Fruit fly (Drosophila melanogaster) whole organism, embryonic: Measurements from ENCODE around the gene CG44362.
A peak's percentile ranks its signal among the peaks of the same experiment; 100 is the strongest.

Experiments used
- ATbp ChIP-seq: fragments of 200-800 bp; sonication (Bioruptor generic); optimal IDR thresholded peaks from 2 replicates; lab custom pipeline; 2017; ENCODE audit warnings: missing biosample characterization, mild to moderate bottlenecking, missing genetic modification characterization, missing genetic modification reagents
- Adf1 ChIP-seq: fragments of 200-800 bp; sonication (Bioruptor generic); IDR thresholded peaks from 2 replicates; pipeline ENCODE4 v1.3.6; 2022; ENCODE audit warnings: missing biosample characterization, missing genetic modification characterization
- CG10959 ChIP-seq: fragments of 200-800 bp; sonication (Bioruptor generic); IDR thresholded peaks from 2 replicates; pipeline ENCODE4 v1.3.6; 2022; ENCODE audit warnings: missing biosample characterization, missing genetic modification characterization
- CG12659 ChIP-seq: fragments of 200-800 bp; sonication (Bioruptor generic); optimal IDR thresholded peaks from 3 replicates; lab custom pipeline; 2017; ENCODE audit warnings: mild to moderate bottlenecking, missing biosample characterization, missing genetic modification reagents, missing genetic modification characterization
- CG13624 ChIP-seq: fragments of 200-800 bp; sonication (Bioruptor generic); optimal IDR thresholded peaks from 2 replicates; lab custom pipeline; 2016; ENCODE audit warnings: missing biosample characterization, missing genetic modification characterization
- CG18011 ChIP-seq: fragments of 200-800 bp; sonication (Bioruptor generic); optimal IDR thresholded peaks from 2 replicates; lab custom pipeline; 2017; ENCODE audit warnings: missing biosample characterization, missing genetic modification characterization, mild to moderate bottlenecking, moderate library complexity, missing genotype
- CG2120 ChIP-seq: fragments of 200-800 bp; sonication (Bioruptor generic); optimal IDR thresholded peaks from 3 replicates; lab custom pipeline; 2016; ENCODE audit warnings: missing biosample characterization, missing genetic modification characterization
- CG34422 ChIP-seq: fragments of 200-800 bp; sonication (Bioruptor generic); IDR thresholded peaks from 3 replicates; pipeline ENCODE4 v1.3.6; 2022; ENCODE audit warnings: missing biosample characterization, missing genetic modification characterization
- CG3726 ChIP-seq: fragments of 200-800 bp; sonication (Bioruptor generic); IDR thresholded peaks from 3 replicates; pipeline ENCODE4, ENCODE4 v1.3.6; 2022; ENCODE audit warnings: missing biosample characterization, missing genetic modification characterization
- CG4360 ChIP-seq: fragments of 200-800 bp; sonication (Bioruptor generic); IDR thresholded peaks from 2 replicates; pipeline ENCODE4 v1.3.6; 2022; ENCODE audit warnings: missing biosample characterization, missing genetic modification characterization
- CG4730 ChIP-seq: fragments of 200-800 bp; sonication (Bioruptor generic); IDR thresholded peaks from 2 replicates; pipeline ENCODE4 v1.3.6; 2022; ENCODE audit warnings: missing biosample characterization, missing genetic modification characterization
- CG5953 ChIP-seq: fragments of 200-800 bp; sonication (Bioruptor generic); IDR thresholded peaks from 2 replicates; pipeline ENCODE4 v1.3.6; 2022; ENCODE audit warnings: missing biosample characterization, missing genetic modification characterization
- CG6254 ChIP-seq: fragments of 200-800 bp; sonication (Bioruptor generic); optimal IDR thresholded peaks from 3 replicates; lab custom pipeline; 2017; ENCODE audit warnings: mild to moderate bottlenecking, missing biosample characterization, missing genetic modification reagents, missing genetic modification characterization
- CG7745 ChIP-seq: fragments of 200-800 bp; sonication (Bioruptor generic); optimal IDR thresholded peaks from 2 replicates; lab custom pipeline; 2018; ENCODE audit warnings: missing biosample characterization, mild to moderate bottlenecking, missing genetic modification characterization, moderate library complexity
- CG8290 ChIP-seq, 3 experiments: fragments of 200-800 bp; sonication (Bioruptor generic); optimal IDR thresholded peaks; 2 replicates each; lab custom pipeline; 2016 to 2019; ENCODE audit warnings: missing biosample characterization in 3 of 3, missing genetic modification characterization in 3 of 3, mild to moderate bottlenecking in 2 of 3, moderate library complexity in 1 of 3
- CG8388 ChIP-seq: fragments of 200-800 bp; sonication (Bioruptor generic); optimal IDR thresholded peaks from 2 replicates; lab custom pipeline; 2019; ENCODE audit warnings: missing biosample characterization, mild to moderate bottlenecking, missing genetic modification characterization, moderate library complexity
- CG8478 ChIP-seq: fragments of >200 bp; optimal IDR thresholded peaks from 2 replicates; lab custom pipeline; 2018
- CG8765 ChIP-seq: fragments of 200-800 bp; sonication (Bioruptor generic); IDR thresholded peaks from 2 replicates; pipeline ENCODE4 v1.3.6; 2022; ENCODE audit warnings: missing biosample characterization, missing genetic modification characterization
- Deaf1 ChIP-seq: fragments of 200-800 bp; optimal IDR thresholded peaks from 3 replicates; lab custom pipeline; 2019; ENCODE audit warnings: missing biosample characterization, mild to moderate bottlenecking, missing genetic modification characterization, moderate library complexity
- Dp ChIP-seq: fragments of 200-800 bp; sonication (Bioruptor generic); optimal IDR thresholded peaks from 2 replicates; lab custom pipeline; 2018; ENCODE audit warnings: missing biosample characterization, mild to moderate bottlenecking, missing genetic modification characterization, moderate library complexity
- Hey ChIP-seq: fragments of 200-800 bp; sonication (Bioruptor generic); optimal IDR thresholded peaks from 3 replicates; lab custom pipeline; 2018; ENCODE audit warnings: missing biosample characterization, mild to moderate bottlenecking, missing genetic modification characterization
- Hsf ChIP-seq: fragments of 200-800 bp; sonication (Bioruptor generic); optimal IDR thresholded peaks from 3 replicates; lab custom pipeline; 2016; ENCODE audit warnings: missing biosample characterization, missing genetic modification characterization
- Mrtf ChIP-seq: fragments of 200-800 bp; sonication (Bioruptor generic); IDR thresholded peaks from 3 replicates; pipeline ENCODE4 v1.3.6; 2022; ENCODE audit warnings: missing biosample characterization, missing genetic modification characterization
- Neu2 ChIP-seq: fragments of 200-800 bp; sonication (Bioruptor generic); optimal IDR thresholded peaks from 3 replicates; lab custom pipeline; 2016; ENCODE audit warnings: missing biosample characterization, missing genetic modification characterization, borderline replicate concordance
- Ptx1 ChIP-seq: fragments of 200-800 bp; sonication (Bioruptor generic); IDR thresholded peaks from 2 replicates; pipeline ENCODE4 v1.3.6; 2022; ENCODE audit warnings: missing biosample characterization, missing genetic modification characterization
- Rx ChIP-seq: fragments of 200-800 bp; sonication (Bioruptor generic); IDR thresholded peaks from 2 replicates; pipeline ENCODE4 v1.3.6; 2022; ENCODE audit warnings: missing biosample characterization, missing genetic modification characterization
- Side ChIP-seq: fragments of 200-800 bp; sonication (Bioruptor generic); optimal IDR thresholded peaks from 2 replicates; lab custom pipeline; 2016; ENCODE audit warnings: missing biosample characterization, missing genetic modification characterization
- Stat92E ChIP-seq, 3 experiments: fragments of >200 bp in 2 of 3; fragments of 200-800 bp in 1 of 3; sonication (Bioruptor generic) in 1 of 3; optimal IDR thresholded peaks; 2 replicates each; lab custom pipeline; 2017 to 2019; ENCODE audit warnings: missing biosample characterization in 3 of 3, missing genetic modification characterization in 3 of 3, mild to moderate bottlenecking in 1 of 3, moderate library complexity in 1 of 3
- bigmax ChIP-seq: fragments of 200-800 bp; sonication (Bioruptor generic); optimal IDR thresholded peaks from 2 replicates; lab custom pipeline; 2018; ENCODE audit warnings: missing biosample characterization, mild to moderate bottlenecking, missing genetic modification characterization
- caup ChIP-seq: fragments of 200-800 bp; sonication (Bioruptor generic); optimal IDR thresholded peaks from 3 replicates; lab custom pipeline; 2017; ENCODE audit warnings: missing biosample characterization, mild to moderate bottlenecking, missing genetic modification characterization, moderate library complexity; ENCODE audit not compliant: severe bottlenecking
- chinmo ChIP-seq: fragments of 200-800 bp; sonication (Bioruptor generic); IDR thresholded peaks from 4 replicates; pipeline ENCODE4 v1.3.6; 2022; ENCODE audit warnings: missing biosample characterization, missing genetic modification characterization; ENCODE audit not compliant: partially characterized antibody
- crol ChIP-seq: fragments of 200-800 bp; sonication (Bioruptor generic); IDR thresholded peaks from 2 replicates; pipeline ENCODE4 v1.3.6; 2022; ENCODE audit warnings: missing biosample characterization, missing genetic modification characterization
- da ChIP-seq: fragments of 200-800 bp; sonication (Bioruptor generic); optimal IDR thresholded peaks from 2 replicates; lab custom pipeline; 2016; ENCODE audit warnings: missing biosample characterization, missing genetic modification characterization
- gsb-n ChIP-seq: fragments of 200-800 bp; sonication (Bioruptor generic); optimal IDR thresholded peaks from 3 replicates; lab custom pipeline; 2018; ENCODE audit warnings: missing biosample characterization, mild to moderate bottlenecking, missing genetic modification characterization
- gt ChIP-seq: fragments of 200-800 bp; sonication (Bioruptor generic); IDR thresholded peaks from 2 replicates; pipeline ENCODE4 v1.3.6; 2022; ENCODE audit warnings: missing biosample characterization, missing genetic modification characterization
- hb ChIP-seq: fragments of 200-800 bp; sonication (Bioruptor generic); IDR thresholded peaks from 3 replicates; pipeline ENCODE4 v1.3.6; 2022; ENCODE audit warnings: missing biosample characterization, missing genetic modification characterization; ENCODE audit not compliant: partially characterized antibody
- kni ChIP-seq: fragments of 200-800 bp; sonication (Bioruptor generic); optimal IDR thresholded peaks from 3 replicates; lab custom pipeline; 2017; ENCODE audit warnings: mild to moderate bottlenecking, missing biosample characterization, missing genetic modification reagents, missing genetic modification characterization
- mirr ChIP-seq: fragments of 200-800 bp; sonication (Bioruptor generic); optimal IDR thresholded peaks from 3 replicates; lab custom pipeline; 2018; ENCODE audit warnings: missing biosample characterization, mild to moderate bottlenecking, missing genetic modification characterization
- mld ChIP-seq: fragments of 200-800 bp; sonication (Bioruptor generic); IDR thresholded peaks from 3 replicates; pipeline ENCODE4 v1.3.6; 2022; ENCODE audit warnings: missing biosample characterization, missing genetic modification characterization; ENCODE audit not compliant: partially characterized antibody
- nau ChIP-seq: fragments of 200-800 bp; sonication (Bioruptor generic); optimal IDR thresholded peaks from 3 replicates; lab custom pipeline; 2017; ENCODE audit warnings: missing biosample characterization, mild to moderate bottlenecking, missing genetic modification characterization, missing genetic modification reagents
- nmo ChIP-seq: fragments of 200-800 bp; sonication (Bioruptor generic); optimal IDR thresholded peaks from 2 replicates; lab custom pipeline; 2018; ENCODE audit warnings: missing biosample characterization, mild to moderate bottlenecking, missing genetic modification characterization, moderate library complexity
- oc ChIP-seq: fragments of 200-800 bp; sonication (Bioruptor generic); optimal IDR thresholded peaks from 2 replicates; lab custom pipeline; 2018; ENCODE audit warnings: missing biosample characterization, mild to moderate bottlenecking, missing genetic modification characterization, moderate library complexity
- otp ChIP-seq: fragments of 200-800 bp; sonication (Bioruptor generic); IDR thresholded peaks from 3 replicates; pipeline ENCODE4, ENCODE4 v1.3.6; 2022; ENCODE audit warnings: missing biosample characterization, missing genetic modification characterization
- pnt ChIP-seq: fragments of 200-800 bp; sonication (Bioruptor generic); optimal IDR thresholded peaks from 3 replicates; lab custom pipeline; 2016; ENCODE audit warnings: missing biosample characterization, missing genetic modification characterization
- unpg ChIP-seq: fragments of 200-800 bp; sonication (Bioruptor generic); optimal IDR thresholded peaks from 3 replicates; lab custom pipeline; 2018; ENCODE audit warnings: missing biosample characterization, mild to moderate bottlenecking, missing genetic modification characterization, moderate library complexity
- usp ChIP-seq: fragments of >200 bp; optimal IDR thresholded peaks from 2 replicates; lab custom pipeline; 2017; ENCODE audit warnings: missing biosample characterization, missing genetic modification characterization
- vvl ChIP-seq: fragments of 200-800 bp; sonication (Bioruptor generic); IDR thresholded peaks from 2 replicates; pipeline ENCODE4 v1.3.6; 2022; ENCODE audit warnings: missing biosample characterization, missing genetic modification characterization
- zfh1 ChIP-seq: fragments of 200-800 bp; sonication (Bioruptor generic); IDR thresholded peaks from 3 replicates; pipeline ENCODE4 v1.3.6; 2022; ENCODE audit warnings: missing biosample characterization, missing genetic modification characterization

The CG44362 gene

dm6 chr3L:11381126-11381940, 16.0 kb upstream of the CG44362 start:
- no peak for TF ChIP-seq Hsf (GFP tag; lab: Kevin White, UChicago)
- TF ChIP-seq gsb-n (tag; lab: Kevin White, UChicago) = no peak
- no peak for TF ChIP-seq gt (GFP tag; lab: Robert Waterston, UW)
- TF ChIP-seq CG12659 (GFP tag; lab: Kevin White, UChicago) = no peak
- TF ChIP-seq Neu2 (GFP tag; lab: Kevin White, UChicago) = no peak
- TF ChIP-seq otp (GFP tag; lab: Robert Waterston, UW) = 0 out of 3 replicates have a peak, but pooled peaks have one; percentile 29
- no peak for TF ChIP-seq Mrtf (GFP tag; lab: Robert Waterston, UW)
- TF ChIP-seq Adf1 = no peak
- no peak for TF ChIP-seq nau (GFP tag; lab: Kevin White, UChicago)
- no peak for TF ChIP-seq CG7745 (tag; lab: Kevin White, UChicago)
- TF ChIP-seq da (GFP tag; lab: Kevin White, UChicago) = no peak
- TF ChIP-seq CG8388 (GFP tag; lab: Kevin White, UChicago) = no peak
- no peak for TF ChIP-seq Stat92E (GFP tag; optimal IDR thresholded peaks at IDR 0.05; lab: Kevin White, UChicago)
- no peak for TF ChIP-seq bigmax
- peak; percentile 74 for TF ChIP-seq kni (GFP tag; lab: Kevin White, UChicago)
- TF ChIP-seq CG18011 (GFP tag; lab: Kevin White, UChicago) = no peak
- TF ChIP-seq hb = no peak
- TF ChIP-seq CG5953 (GFP tag; lab: Robert Waterston, UW) = 0 out of 2 replicates have a peak, but pooled peaks have one; percentile 26
- TF ChIP-seq vvl (GFP tag; lab: Robert Waterston, UW) = peak; percentile 37; the same call in 1 of the 2 replicates
- 0 out of 3 replicates have a peak, but pooled peaks have one; percentile 24 for TF ChIP-seq CG34422
- no peak for TF ChIP-seq CG2120
- TF ChIP-seq Side (GFP tag; lab: Kevin White, UChicago) = no peak
- TF ChIP-seq caup (GFP tag; lab: Kevin White, UChicago) = peak; percentile 8
- no peak for TF ChIP-seq CG8290 (GFP tag; optimal IDR thresholded peaks at IDR 0.05; lab: Kevin White, UChicago)
- TF ChIP-seq CG8290 (tag; optimal IDR thresholded peaks at IDR 0.05; lab: Kevin White, UChicago) = peak in 1 of 2 experiments; percentile 45
- no peak for TF ChIP-seq CG4730 (GFP tag; lab: Robert Waterston, UW)
- TF ChIP-seq CG8765 (GFP tag; lab: Robert Waterston, UW) = no peak
- no peak for TF ChIP-seq CG13624
- no peak for TF ChIP-seq Deaf1
- no peak for TF ChIP-seq nmo (GFP tag; lab: Kevin White, UChicago)
- no peak for TF ChIP-seq zfh1 (GFP tag; lab: Robert Waterston, UW)
- peak; percentile 26 for TF ChIP-seq CG6254 (GFP tag; lab: Kevin White, UChicago)
- 0 out of 4 replicates have a peak, but pooled peaks have one; percentile 46 for TF ChIP-seq chinmo (GFP tag; lab: Robert Waterston, UW)
- TF ChIP-seq unpg = no peak
- TF ChIP-seq CG3726 (GFP tag; lab: Robert Waterston, UW) = no peak
- TF ChIP-seq usp = no peak
- TF ChIP-seq mld (GFP tag; lab: Robert Waterston, UW) = no peak
- no peak for TF ChIP-seq Ptx1 (GFP tag; lab: Robert Waterston, UW)
- no peak for TF ChIP-seq pnt (GFP tag; lab: Kevin White, UChicago)
- TF ChIP-seq Hey = peak; percentile 15
- TF ChIP-seq oc (tag; lab: Kevin White, UChicago) = peak; percentile 13
- no peak for TF ChIP-seq CG4360 (GFP tag; lab: Robert Waterston, UW)
- no peak for TF ChIP-seq CG8478
- TF ChIP-seq Dp (GFP tag; lab: Kevin White, UChicago) = no peak
- TF ChIP-seq CG10959 (GFP tag; lab: Robert Waterston, UW) = no peak
- peak; percentile 48 for TF ChIP-seq mirr (GFP tag; lab: Kevin White, UChicago)
- peak; percentile 87 for TF ChIP-seq crol (GFP tag; lab: Robert Waterston, UW)
- peak; percentile 2 for TF ChIP-seq ATbp (GFP tag; lab: Kevin White, UChicago)
- TF ChIP-seq Rx (GFP tag; lab: Robert Waterston, UW) = no peak
